Fruit fly (Drosophila melanogaster) whole organism, prepupa: ENCODE data around the gene Mhc.

ENCODE experiments used
- Blimp-1 ChIP-seq: fragments of 200-800 bp; sonication (Bioruptor generic); optimal IDR thresholded peaks from 3 replicates; lab custom pipeline; 2017; ENCODE audit warnings: missing biosample characterization, missing genetic modification characterization, mild to moderate bottlenecking, moderate library complexity, missing genetic modification reagents
- CG10631 ChIP-seq: fragments of 200-800 bp; sonication (Bioruptor generic); optimal IDR thresholded peaks from 2 replicates; lab custom pipeline; 2016; ENCODE audit warnings: missing biosample characterization, missing genetic modification characterization
- CG10669 ChIP-seq: fragments of 200-800 bp; sonication (Bioruptor generic); optimal IDR thresholded peaks from 3 replicates; lab custom pipeline; 2018; ENCODE audit warnings: missing biosample characterization, mild to moderate bottlenecking, missing genetic modification characterization, moderate library complexity
- CG11294 ChIP-seq: fragments of 200-800 bp; sonication (Bioruptor generic); IDR thresholded peaks from 2 replicates; pipeline ENCODE4 v1.3.6; 2022; ENCODE audit warnings: missing biosample characterization, missing genetic modification characterization
- CG15336 ChIP-seq: fragments of 200-800 bp; sonication (Bioruptor generic); IDR thresholded peaks from 2 replicates; pipeline ENCODE4 v1.3.6; 2022; ENCODE audit warnings: missing biosample characterization, missing genetic modification characterization
- CG16779 ChIP-seq: fragments of 200-800 bp; sonication (Bioruptor generic); optimal IDR thresholded peaks from 3 replicates; lab custom pipeline; 2017; ENCODE audit warnings: missing biosample characterization, mild to moderate bottlenecking, missing genetic modification characterization
- CG3032 ChIP-seq: fragments of 200-800 bp; optimal IDR thresholded peaks from 2 replicates; lab custom pipeline; 2019; ENCODE audit warnings: missing biosample characterization, mild to moderate bottlenecking, missing genetic modification characterization, moderate library complexity
- CG34406 ChIP-seq: fragments of 200-800 bp; sonication (Bioruptor generic); optimal IDR thresholded peaks from 3 replicates; lab custom pipeline; 2016; ENCODE audit warnings: missing biosample characterization, missing genetic modification characterization
- CG4318 ChIP-seq: fragments of 200-800 bp; sonication (Bioruptor generic); optimal IDR thresholded peaks from 3 replicates; lab custom pipeline; 2017; ENCODE audit warnings: missing biosample characterization, mild to moderate bottlenecking, missing genetic modification characterization
- CG6276 ChIP-seq: fragments of 200-800 bp; sonication (Bioruptor generic); optimal IDR thresholded peaks from 2 replicates; lab custom pipeline; 2017; ENCODE audit warnings: missing biosample characterization, mild to moderate bottlenecking, missing genetic modification characterization
- CG6792 ChIP-seq: fragments of 200-800 bp; sonication (Bioruptor generic); optimal IDR thresholded peaks from 3 replicates; lab custom pipeline; 2016; ENCODE audit warnings: missing biosample characterization, missing genetic modification characterization
- CG6808 ChIP-seq: fragments of 200-800 bp; sonication (Bioruptor generic); optimal IDR thresholded peaks from 3 replicates; lab custom pipeline; 2017; ENCODE audit warnings: missing biosample characterization, missing genetic modification characterization, mild to moderate bottlenecking, moderate library complexity, missing genetic modification reagents
- CG6854 ChIP-seq: fragments of 200-800 bp; sonication (Bioruptor generic); optimal IDR thresholded peaks from 2 replicates; lab custom pipeline; 2017; ENCODE audit warnings: missing biosample characterization, mild to moderate bottlenecking, missing genetic modification characterization
- CG7368 ChIP-seq: fragments of 200-800 bp; sonication (Bioruptor generic); optimal IDR thresholded peaks from 3 replicates; lab custom pipeline; 2016; ENCODE audit warnings: missing biosample characterization, missing genetic modification characterization
- CG8119 ChIP-seq: fragments of 200-800 bp; sonication (Bioruptor generic); IDR thresholded peaks from 3 replicates; pipeline ENCODE4 v1.3.6; 2022; ENCODE audit warnings: missing biosample characterization, missing genetic modification characterization
- Eip75B ChIP-seq: fragments of 200-800 bp; sonication (Bioruptor generic); optimal IDR thresholded peaks from 3 replicates; lab custom pipeline; 2016; ENCODE audit warnings: missing biosample characterization, missing genetic modification characterization
- Eip93F ChIP-seq: fragments of 200-800 bp; sonication (Bioruptor generic); optimal IDR thresholded peaks from 2 replicates; lab custom pipeline; 2016; ENCODE audit warnings: missing biosample characterization, mild to moderate bottlenecking, missing genetic modification characterization
- Hr4 ChIP-seq: fragments of 200-800 bp; sonication (Bioruptor generic); optimal IDR thresholded peaks from 3 replicates; lab custom pipeline; 2016; ENCODE audit warnings: missing biosample characterization, missing genetic modification characterization
- Lpt ChIP-seq: fragments of 200-800 bp; sonication (Bioruptor generic); optimal IDR thresholded peaks from 3 replicates; lab custom pipeline; 2016; ENCODE audit warnings: missing biosample characterization, missing genetic modification characterization
- Sox102F ChIP-seq: fragments of 200-800 bp; sonication (Bioruptor generic); optimal IDR thresholded peaks from 2 replicates; lab custom pipeline; 2016; ENCODE audit warnings: missing biosample characterization, mild to moderate bottlenecking, missing genetic modification characterization
- Sox14 ChIP-seq: fragments of 200-800 bp; sonication (Bioruptor generic); optimal IDR thresholded peaks from 3 replicates; lab custom pipeline; 2016; ENCODE audit warnings: missing biosample characterization, missing genetic modification characterization
- Sox15 ChIP-seq: fragments of 200-800 bp; sonication (Bioruptor generic); optimal IDR thresholded peaks from 3 replicates; lab custom pipeline; 2016; ENCODE audit warnings: missing biosample characterization, missing genetic modification characterization
- achi ChIP-seq: fragments of 200-800 bp; sonication (Bioruptor generic); optimal IDR thresholded peaks from 3 replicates; lab custom pipeline; 2016; ENCODE audit warnings: missing biosample characterization, missing genetic modification characterization
- acj6 ChIP-seq: fragments of 200-800 bp; sonication (Bioruptor generic); optimal IDR thresholded peaks from 3 replicates; lab custom pipeline; 2016; ENCODE audit warnings: missing biosample characterization, missing genetic modification characterization
- cyc ChIP-seq: fragments of 200-800 bp; sonication (Bioruptor generic); optimal IDR thresholded peaks from 3 replicates; lab custom pipeline; 2016; ENCODE audit warnings: missing biosample characterization, missing genetic modification characterization
- dac ChIP-seq: fragments of 200-800 bp; sonication (Bioruptor generic); optimal IDR thresholded peaks from 2 replicates; lab custom pipeline; 2017; ENCODE audit warnings: missing biosample characterization, mild to moderate bottlenecking, missing genetic modification characterization
- esn ChIP-seq: fragments of 200-800 bp; sonication (Bioruptor generic); optimal IDR thresholded peaks from 2 replicates; lab custom pipeline; 2016; ENCODE audit warnings: missing biosample characterization, mild to moderate bottlenecking, missing genetic modification characterization, moderate library complexity
- net ChIP-seq: fragments of 200-800 bp; sonication (Bioruptor generic); optimal IDR thresholded peaks from 3 replicates; lab custom pipeline; 2016; ENCODE audit warnings: missing biosample characterization, missing genetic modification characterization
- salr ChIP-seq, 2 experiments: fragments of 200-800 bp; sonication (Bioruptor generic); optimal IDR thresholded peaks; 3 replicates each; lab custom pipeline; 2016 to 2018; ENCODE audit warnings: missing biosample characterization in 2 of 2, missing genetic modification characterization in 2 of 2, mild to moderate bottlenecking in 1 of 2
- spab ChIP-seq: fragments of 200-800 bp; sonication (Bioruptor generic); optimal IDR thresholded peaks from 2 replicates; lab custom pipeline; 2017; ENCODE audit warnings: missing biosample characterization, mild to moderate bottlenecking, missing genetic modification characterization, missing genetic modification reagents
- ss ChIP-seq, 2 experiments: fragments of 200-800 bp; sonication (Bioruptor generic); optimal IDR thresholded peaks; 2 replicates in 1 of 2; 3 replicates in 1 of 2; lab custom pipeline; 2017 to 2018; ENCODE audit warnings: mild to moderate bottlenecking in 2 of 2, missing biosample characterization in 2 of 2, missing genetic modification characterization in 2 of 2, moderate library complexity in 1 of 2
- topi ChIP-seq: fragments of 200-800 bp; sonication (Bioruptor generic); optimal IDR thresholded peaks from 3 replicates; lab custom pipeline; 2016; ENCODE audit warnings: missing biosample characterization, missing genetic modification characterization
- vri ChIP-seq: fragments of 200-800 bp; sonication (Bioruptor generic); optimal IDR thresholded peaks from 3 replicates; lab custom pipeline; 2016; ENCODE audit warnings: missing biosample characterization, mild to moderate bottlenecking, missing genetic modification characterization

Gene Mhc

dm6 chr2L:16720707-16721700 lies 45.4 kb upstream of the Mhc start (continued):
- TF ChIP-seq CG6854 (GFP tag; lab: Kevin White, UChicago) = peak; percentile 85
- TF ChIP-seq CG6276 (GFP tag; lab: Kevin White, UChicago) = peak; percentile 86
- TF ChIP-seq Blimp-1 (GFP tag; lab: Kevin White, UChicago) = peak; percentile 90
- TF ChIP-seq CG34406 (GFP tag; lab: Kevin White, UChicago) = peak; percentile 97
- peak; percentile 81 to 96 for TF ChIP-seq salr (GFP tag; optimal IDR thresholded peaks at IDR 0.05; lab: Kevin White, UChicago)
- peak; percentile 97 for TF ChIP-seq Eip75B (GFP tag; lab: Kevin White, UChicago)
- TF ChIP-seq acj6 (GFP tag; lab: Kevin White, UChicago) = peak; percentile 96
- peak; percentile 71 for TF ChIP-seq dac (GFP tag; lab: Kevin White, UChicago)
- peak; percentile 82 for TF ChIP-seq CG16779 (tag; lab: Kevin White, UChicago)
- TF ChIP-seq CG7368 (GFP tag; lab: Kevin White, UChicago) = peak; percentile 96

DNA sequence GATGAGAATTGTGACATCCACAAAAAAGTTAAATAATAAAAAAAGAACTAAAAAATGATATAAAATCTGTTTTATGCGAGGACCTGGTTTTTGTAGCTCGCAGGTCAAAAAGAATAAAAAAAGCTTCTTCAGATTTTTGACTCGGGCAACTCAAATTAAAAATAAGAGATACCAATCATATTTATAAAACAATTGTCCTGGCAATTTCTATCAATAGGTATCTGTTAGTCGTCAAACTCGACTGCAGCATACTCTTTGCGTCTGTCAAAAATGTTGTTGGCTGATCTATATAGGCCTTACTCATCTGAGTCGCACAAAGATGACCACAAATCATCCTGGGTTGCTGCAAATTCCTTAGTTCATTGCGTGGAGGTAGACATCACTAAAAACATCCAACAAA lies 43.8 kb upstream of the Mhc start:
- TF ChIP-seq Sox102F (no peak), achi (GFP tag; lab: Kevin White, UChicago) (no peak), Sox15 (GFP tag; lab: Kevin White, UChicago) (no peak)

DNA sequence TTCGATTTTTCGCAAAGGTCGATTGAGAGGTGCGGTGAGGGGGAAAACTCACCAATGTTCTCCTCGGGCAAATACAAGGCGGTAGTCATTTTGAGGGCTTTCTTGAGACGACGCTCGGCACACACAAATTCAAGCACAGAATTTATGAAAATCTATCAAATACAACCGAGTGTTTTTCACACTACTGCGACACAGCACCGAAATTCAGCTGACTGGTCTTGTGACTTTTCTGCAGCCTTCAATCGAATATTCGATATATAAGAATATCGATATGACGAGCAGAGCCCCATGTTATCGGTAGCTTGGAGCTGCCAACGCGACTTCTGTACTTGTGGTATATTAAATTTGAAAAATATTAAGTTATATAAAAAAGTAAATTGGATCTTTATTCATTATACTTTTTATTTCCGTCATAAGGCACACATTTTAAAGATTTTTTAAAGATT lies 38.8 kb upstream of the Mhc start, which contains the start of gene VhaSFD:
TSS of gene VhaSFD (minus strand) at position 249 of the 446 bp plus-strand sequence.
- TF ChIP-seq CG8119 (GFP tag; lab: Robert Waterston, UW) (no peak), esn (peak; percentile 32), Lpt (GFP tag; lab: Kevin White, UChicago) (no peak), ss (GFP tag; optimal IDR thresholded peaks at IDR 0.05; lab: Kevin White, UChicago) (no peak), CG3032 (tag; lab: Kevin White, UChicago) (peak; percentile 38), Eip93F (GFP tag; lab: Kevin White, UChicago) (peak; percentile 55), net (no peak), cyc (no peak), achi (GFP tag; lab: Kevin White, UChicago) (peak; percentile 33), CG6276 (GFP tag; lab: Kevin White, UChicago) (no peak), Hr4 (GFP tag; lab: Kevin White, UChicago) (no peak), CG6854 (GFP tag; lab: Kevin White, UChicago) (peak; percentile 37), CG15336 (GFP tag; lab: Robert Waterston, UW) (peak; percentile 36; the same call in 1 of the 2 replicates), CG10631 (no peak)

- no peak for TF ChIP-seq CG11294
- TF ChIP-seq esn = peak; percentile 47
These were observed 36.8 kb upstream of the Mhc start, which contains the start of gene Tsen2 for dm6 chr2L:16729556-16729955. TSS of gene Tsen2 (plus strand) at chr2L:16729777.

DNA sequence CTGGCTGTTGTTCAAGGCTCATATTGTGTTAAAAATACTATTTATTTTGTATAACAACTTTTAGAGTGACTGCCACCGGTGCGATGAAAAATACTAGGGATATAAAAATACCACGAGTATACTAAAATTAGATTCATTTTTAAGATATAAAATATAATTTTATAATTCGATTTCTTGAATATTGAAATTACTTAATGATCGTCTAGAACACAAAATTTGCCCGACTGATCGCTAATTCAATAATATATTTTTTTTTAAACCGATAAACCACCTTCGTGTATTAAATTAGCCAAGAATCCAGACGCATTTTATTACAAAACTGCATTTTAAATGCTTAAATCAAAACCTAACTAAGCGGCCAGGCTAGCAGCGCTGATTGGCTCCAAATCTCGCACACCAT lies 35.4 kb upstream of the Mhc start, which contains the start of gene CG17996:
TSS of gene CG17996 (minus strand) at position 101 of the 400 bp plus-strand sequence.
- TF ChIP-seq acj6 (GFP tag; lab: Kevin White, UChicago) = no peak
- no peak for TF ChIP-seq spab (GFP tag; lab: Kevin White, UChicago)
- no peak for TF ChIP-seq vri (GFP tag; lab: Kevin White, UChicago)
- no peak for TF ChIP-seq Sox14 (GFP tag; lab: Kevin White, UChicago)
- TF ChIP-seq CG10669 = no peak
- no peak for TF ChIP-seq CG6792
- no peak for TF ChIP-seq CG6808 (GFP tag; lab: Kevin White, UChicago)
- TF ChIP-seq Sox15 (GFP tag; lab: Kevin White, UChicago) = no peak
- TF ChIP-seq CG4318 (GFP tag; lab: Kevin White, UChicago) = no peak
- TF ChIP-seq topi = no peak
- no peak for TF ChIP-seq CG8119 (GFP tag; lab: Robert Waterston, UW)
